Fruit fly (Drosophila melanogaster) whole organism, embryonic: ENCODE data around the gene CG12607.

ENCODE experiments used
- Atf-2 ChIP-seq: fragments of 200-800 bp; sonication (Bioruptor generic); optimal IDR thresholded peaks from 2 replicates; lab custom pipeline; 2016; ENCODE audit warnings: missing biosample characterization, missing genetic modification characterization
- Awh ChIP-seq: fragments of 200-800 bp; sonication (Bioruptor generic); IDR thresholded peaks from 2 replicates; pipeline ENCODE4, ENCODE4 v1.3.6; 2022; ENCODE audit warnings: missing biosample characterization, missing genetic modification characterization
- Blimp-1 ChIP-seq: fragments of 200-800 bp; sonication (Bioruptor generic); optimal IDR thresholded peaks from 3 replicates; lab custom pipeline; 2018; ENCODE audit warnings: missing biosample characterization, missing genetic modification characterization, mild to moderate bottlenecking, moderate library complexity, missing genetic modification reagents
- CG10209 ChIP-seq: fragments of 200-800 bp; sonication (Bioruptor generic); optimal IDR thresholded peaks from 3 replicates; lab custom pipeline; 2017; ENCODE audit warnings: missing biosample characterization, mild to moderate bottlenecking, missing genetic modification characterization, missing genetic modification reagents
- CG11560 ChIP-seq: fragments of 200-800 bp; sonication (Bioruptor generic); IDR thresholded peaks from 3 replicates; pipeline ENCODE4 v1.3.6; 2022; ENCODE audit warnings: missing biosample characterization, missing genetic modification characterization
- CG11695 ChIP-seq: fragments of 200-800 bp; sonication (Bioruptor generic); IDR thresholded peaks from 3 replicates; pipeline ENCODE4 v1.3.6; 2022; ENCODE audit warnings: missing biosample characterization, missing genetic modification characterization
- CG12155 ChIP-seq: fragments of 200-800 bp; sonication (Bioruptor generic); optimal IDR thresholded peaks from 3 replicates; lab custom pipeline; 2016; ENCODE audit warnings: missing biosample characterization, missing genetic modification characterization
- CG12659 ChIP-seq: fragments of 200-800 bp; sonication (Bioruptor generic); optimal IDR thresholded peaks from 3 replicates; lab custom pipeline; 2017; ENCODE audit warnings: mild to moderate bottlenecking, missing biosample characterization, missing genetic modification reagents, missing genetic modification characterization
- CG13296 ChIP-seq: fragments of 200-800 bp; sonication (Bioruptor generic); optimal IDR thresholded peaks from 3 replicates; lab custom pipeline; 2018; ENCODE audit warnings: missing biosample characterization, mild to moderate bottlenecking, missing genetic modification characterization
- CG14860 ChIP-seq: fragments of 200-800 bp; sonication (Bioruptor generic); IDR thresholded peaks from 3 replicates; pipeline ENCODE4 v1.3.6; 2022; ENCODE audit warnings: missing biosample characterization, missing genetic modification characterization; ENCODE audit not compliant: partially characterized antibody
- CG17359 ChIP-seq: fragments of 200-800 bp; sonication (Bioruptor generic); optimal IDR thresholded peaks from 3 replicates; lab custom pipeline; 2018; ENCODE audit warnings: missing biosample characterization, mild to moderate bottlenecking, missing genetic modification characterization, moderate library complexity
- CG17612 ChIP-seq: fragments of 200-800 bp; sonication (Bioruptor generic); IDR thresholded peaks from 2 replicates; pipeline ENCODE4 v1.3.6; 2022; ENCODE audit warnings: missing biosample characterization, missing genetic modification characterization
- CG2678 ChIP-seq: fragments of 200-800 bp; sonication (Bioruptor generic); optimal IDR thresholded peaks from 3 replicates; lab custom pipeline; 2019; ENCODE audit warnings: missing biosample characterization, mild to moderate bottlenecking, missing genetic modification characterization, moderate library complexity
- CG30020 ChIP-seq: fragments of 200-800 bp; optimal IDR thresholded peaks from 2 replicates; lab custom pipeline; 2019; ENCODE audit warnings: missing biosample characterization, mild to moderate bottlenecking, missing genetic modification characterization, moderate library complexity
- CG3163 ChIP-seq: fragments of 200-800 bp; sonication (Bioruptor generic); optimal IDR thresholded peaks from 3 replicates; lab custom pipeline; 2016; ENCODE audit warnings: missing biosample characterization, missing genetic modification characterization
- CG6175 ChIP-seq: fragments of 200-800 bp; sonication (Bioruptor generic); IDR thresholded peaks from 3 replicates; pipeline ENCODE4 v1.3.6; 2022; ENCODE audit warnings: missing biosample characterization, missing genetic modification characterization
- CG7786 ChIP-seq: fragments of 200-800 bp; sonication (Bioruptor generic); optimal IDR thresholded peaks from 2 replicates; lab custom pipeline; 2016; ENCODE audit warnings: missing biosample characterization, missing genetic modification characterization
- CG9609 ChIP-seq: fragments of 200-800 bp; sonication (Bioruptor generic); optimal IDR thresholded peaks from 3 replicates; lab custom pipeline; 2016; ENCODE audit warnings: missing biosample characterization, missing genetic modification characterization
- CG9727 ChIP-seq: fragments of 200-800 bp; sonication (Bioruptor generic); optimal IDR thresholded peaks from 3 replicates; lab custom pipeline; 2017; ENCODE audit warnings: missing biosample characterization, mild to moderate bottlenecking, missing genetic modification characterization
- Dad ChIP-seq: fragments of 200-800 bp; sonication (Bioruptor generic); optimal IDR thresholded peaks from 3 replicates; lab custom pipeline; 2016; ENCODE audit warnings: missing biosample characterization, missing genetic modification characterization
- Dfd ChIP-seq, 2 experiments: fragments of >200 bp; optimal IDR thresholded peaks; 2 replicates each; lab custom pipeline; 2017; ENCODE audit warnings: missing biosample characterization in 2 of 2, missing genetic modification characterization in 2 of 2
- Drgx ChIP-seq: fragments of 200-800 bp; sonication (Bioruptor generic); IDR thresholded peaks from 2 replicates; pipeline ENCODE4 v1.3.6; 2022; ENCODE audit warnings: missing biosample characterization, missing genetic modification characterization
- Fer3 ChIP-seq: fragments of 200-800 bp; sonication (Bioruptor generic); optimal IDR thresholded peaks from 2 replicates; lab custom pipeline; 2018; ENCODE audit warnings: missing biosample characterization, mild to moderate bottlenecking, missing genetic modification characterization, moderate library complexity
- HLH54F ChIP-seq: fragments of 200-800 bp; sonication (Bioruptor generic); optimal IDR thresholded peaks from 3 replicates; lab custom pipeline; 2016; ENCODE audit warnings: missing biosample characterization, missing genetic modification characterization
- Oaz ChIP-seq: fragments of 200-800 bp; sonication (Bioruptor generic); IDR thresholded peaks from 2 replicates; pipeline ENCODE4 v1.3.6; 2022; ENCODE audit warnings: missing biosample characterization, missing genetic modification characterization
- Optix ChIP-seq: fragments of 200-800 bp; sonication (Bioruptor generic); IDR thresholded peaks from 3 replicates; pipeline ENCODE4 v1.3.6; 2022; ENCODE audit warnings: missing biosample characterization, missing genetic modification characterization
- Rfx ChIP-seq: fragments of 200-800 bp; sonication (Bioruptor generic); IDR thresholded peaks from 2 replicates; pipeline ENCODE4 v1.3.6; 2022; ENCODE audit warnings: missing biosample characterization, missing genetic modification characterization
- Scr ChIP-seq: fragments of 200-800 bp; sonication (Bioruptor generic); IDR thresholded peaks from 2 replicates; pipeline ENCODE4 v1.3.6; 2022; ENCODE audit warnings: missing biosample characterization, missing genetic modification characterization; ENCODE audit not compliant: partially characterized antibody
- caup ChIP-seq: fragments of 200-800 bp; sonication (Bioruptor generic); optimal IDR thresholded peaks from 3 replicates; lab custom pipeline; 2017; ENCODE audit warnings: missing biosample characterization, mild to moderate bottlenecking, missing genetic modification characterization, moderate library complexity; ENCODE audit not compliant: severe bottlenecking
- dmrt99B ChIP-seq: fragments of 200-800 bp; sonication (Bioruptor generic); optimal IDR thresholded peaks from 2 replicates; lab custom pipeline; 2018; ENCODE audit warnings: missing biosample characterization, mild to moderate bottlenecking, missing genetic modification characterization, moderate library complexity
- eve ChIP-seq, 2 experiments: fragments of >200 bp; optimal IDR thresholded peaks; 2 replicates each; lab custom pipeline; 2017; ENCODE audit warnings: missing biosample characterization in 2 of 2, missing genetic modification characterization in 2 of 2
- ftz-f1 ChIP-seq: fragments of 200-800 bp; sonication (Bioruptor generic); optimal IDR thresholded peaks from 2 replicates; lab custom pipeline; 2016; ENCODE audit warnings: missing biosample characterization, missing genetic modification characterization
- gce ChIP-seq: fragments of 200-800 bp; sonication (Bioruptor generic); IDR thresholded peaks from 3 replicates; pipeline ENCODE4 v1.3.6; 2022; ENCODE audit warnings: missing biosample characterization, missing genetic modification characterization
- gcm ChIP-seq: fragments of 200-800 bp; sonication (Bioruptor generic); optimal IDR thresholded peaks from 2 replicates; lab custom pipeline; 2019; ENCODE audit warnings: missing biosample characterization, mild to moderate bottlenecking, missing genetic modification characterization, moderate library complexity
- h ChIP-seq: fragments of >200 bp; optimal IDR thresholded peaks from 2 replicates; lab custom pipeline; 2017
- klu ChIP-seq: fragments of 200-800 bp; sonication (Bioruptor generic); IDR thresholded peaks from 2 replicates; pipeline ENCODE4 v1.3.6; 2022; ENCODE audit warnings: missing biosample characterization, missing genetic modification characterization
- lilli ChIP-seq: fragments of 200-800 bp; sonication (Bioruptor generic); optimal IDR thresholded peaks from 3 replicates; lab custom pipeline; 2016; ENCODE audit warnings: missing biosample characterization, missing genetic modification characterization
- maf-S ChIP-seq: fragments of 200-800 bp; sonication (Bioruptor generic); optimal IDR thresholded peaks from 2 replicates; lab custom pipeline; 2016; ENCODE audit warnings: missing biosample characterization, missing genetic modification characterization
- mam ChIP-seq: fragments of 200-800 bp; sonication (Bioruptor generic); optimal IDR thresholded peaks from 3 replicates; lab custom pipeline; 2016; ENCODE audit warnings: missing biosample characterization, missing genetic modification characterization
- nau ChIP-seq: fragments of 200-800 bp; sonication (Bioruptor generic); optimal IDR thresholded peaks from 3 replicates; lab custom pipeline; 2017; ENCODE audit warnings: missing biosample characterization, mild to moderate bottlenecking, missing genetic modification characterization, missing genetic modification reagents
- otp ChIP-seq: fragments of 200-800 bp; sonication (Bioruptor generic); IDR thresholded peaks from 3 replicates; pipeline ENCODE4, ENCODE4 v1.3.6; 2022; ENCODE audit warnings: missing biosample characterization, missing genetic modification characterization
- pnt ChIP-seq: fragments of 200-800 bp; sonication (Bioruptor generic); optimal IDR thresholded peaks from 3 replicates; lab custom pipeline; 2016; ENCODE audit warnings: missing biosample characterization, missing genetic modification characterization
- sens ChIP-seq: fragments of 200-800 bp; sonication (Bioruptor generic); peaks from one replicate; lab custom pipeline; 2016; ENCODE audit warnings: missing biosample characterization, missing genetic modification characterization
- shn ChIP-seq: fragments of 200-800 bp; sonication (Bioruptor generic); optimal IDR thresholded peaks from 3 replicates; lab custom pipeline; 2016; ENCODE audit warnings: missing biosample characterization, missing genetic modification characterization
- slou ChIP-seq: fragments of 200-800 bp; sonication (Bioruptor generic); optimal IDR thresholded peaks from 3 replicates; lab custom pipeline; 2016; ENCODE audit warnings: missing biosample characterization, missing genetic modification characterization
- sna ChIP-seq: fragments of 200-800 bp; sonication (Bioruptor generic); IDR thresholded peaks from 2 replicates; pipeline ENCODE4 v1.3.6; 2022; ENCODE audit warnings: missing biosample characterization, missing genetic modification characterization; ENCODE audit not compliant: partially characterized antibody
- sob ChIP-seq: fragments of 200-800 bp; sonication (Bioruptor generic); IDR thresholded peaks from 2 replicates; pipeline ENCODE4 v1.3.6; 2022; ENCODE audit warnings: missing biosample characterization, missing genetic modification characterization
- tap ChIP-seq: fragments of 200-800 bp; optimal IDR thresholded peaks from 3 replicates; lab custom pipeline; 2019; ENCODE audit warnings: missing biosample characterization, mild to moderate bottlenecking, missing genetic modification characterization, moderate library complexity
- tgo ChIP-seq: fragments of 200-800 bp; sonication (Bioruptor generic); IDR thresholded peaks from 3 replicates; pipeline ENCODE4 v1.3.6; 2022; ENCODE audit warnings: missing biosample characterization, missing genetic modification characterization
- usp ChIP-seq: fragments of >200 bp; optimal IDR thresholded peaks from 2 replicates; lab custom pipeline; 2017; ENCODE audit warnings: missing biosample characterization, missing genetic modification characterization
- wdn ChIP-seq: fragments of 200-800 bp; sonication (Bioruptor generic); IDR thresholded peaks from 2 replicates; pipeline ENCODE4 v1.3.6; 2022; ENCODE audit warnings: missing biosample characterization, missing genetic modification characterization

CG12607 gene

DNA sequence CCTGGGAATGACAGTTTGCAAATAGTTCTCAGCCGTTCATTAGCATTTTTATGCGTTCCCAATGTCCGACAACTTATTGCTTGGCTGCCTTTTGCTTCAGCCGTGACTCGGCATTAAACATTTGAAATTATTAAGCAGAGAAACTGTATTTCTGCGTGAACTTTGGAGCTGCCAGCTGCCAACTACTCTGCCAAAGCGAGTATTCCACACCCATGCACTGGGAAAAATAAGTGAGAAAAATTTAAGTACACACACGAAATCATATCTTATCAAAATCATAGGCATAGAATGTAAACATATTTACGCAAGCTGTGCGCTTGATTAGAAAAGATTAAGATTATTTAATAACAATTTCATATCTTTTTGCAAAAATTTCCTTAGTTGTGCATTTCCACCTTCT lies 33.4 kb upstream of the CG12607 start (continued):
- TF ChIP-seq Scr (GFP tag; lab: Robert Waterston, UW) (no peak), Fer3 (peak; percentile 19), usp (no peak), CG30020 (tag; lab: Kevin White, UChicago) (no peak), CG9609 (GFP tag; lab: Kevin White, UChicago) (peak; percentile 31), lilli (peak; percentile 45), CG14860 (GFP tag; lab: Robert Waterston, UW) (no peak), nau (GFP tag; lab: Kevin White, UChicago) (peak; percentile 27), CG17359 (tag; lab: Kevin White, UChicago) (peak; percentile 26), CG7786 (GFP tag; lab: Kevin White, UChicago) (peak; percentile 22), mam (peak; percentile 60), klu (GFP tag; lab: Robert Waterston, UW) (peak; percentile 50; the same call in 1 of the 2 replicates), Atf-2 (GFP tag; lab: Kevin White, UChicago) (peak; percentile 24), sens (peak; percentile 80), shn (GFP tag; lab: Kevin White, UChicago) (peak; percentile 17), h (no peak), tgo (GFP tag; lab: Robert Waterston, UW) (peak; percentile 75; the same call in 2 of the 3 replicates), sob (GFP tag; lab: Robert Waterston, UW) (peak; percentile 65; the same call in 1 of the 2 replicates), CG10209 (no peak), slou (GFP tag; lab: Kevin White, UChicago) (peak; percentile 20), ftz-f1 (GFP tag; lab: Kevin White, UChicago) (no peak), pnt (GFP tag; lab: Kevin White, UChicago) (peak; percentile 22), gcm (GFP tag; lab: Kevin White, UChicago) (no peak), CG11560 (peak; percentile 56; the same call in 1 of the 3 replicates), CG12659 (GFP tag; lab: Kevin White, UChicago) (peak; percentile 4), sna (no peak), Dad (GFP tag; lab: Kevin White, UChicago) (peak; percentile 19), gce (GFP tag; lab: Robert Waterston, UW) (peak; percentile 39; the same call in 1 of the 3 replicates), CG12155 (GFP tag; lab: Kevin White, UChicago) (peak; percentile 31), CG11695 (GFP tag; lab: Robert Waterston, UW) (peak; percentile 29; the same call in 2 of the 3 replicates), tap (tag; lab: Kevin White, UChicago) (peak; percentile 10), CG13296 (no peak), CG9727 (GFP tag; lab: Kevin White, UChicago) (peak; percentile 27), caup (peak; percentile 37), wdn (GFP tag; lab: Robert Waterston, UW) (peak; percentile 59), dmrt99B (peak; percentile 35), Blimp-1 (GFP tag; lab: Kevin White, UChicago) (no peak), Rfx (peak; percentile 84), Awh (0 out of 2 replicates have a peak, but pooled peaks have one; percentile 51), otp (peak; percentile 72; the same call in 2 of the 3 replicates), CG3163 (GFP tag; lab: Kevin White, UChicago) (no peak), Drgx (GFP tag; lab: Robert Waterston, UW) (peak; percentile 54), CG2678 (peak; percentile 39), CG6175 (GFP tag; lab: Robert Waterston, UW) (peak; percentile 72; the same call in 1 of the 3 replicates), Dfd (GFP tag; optimal IDR thresholded peaks at IDR 0.05; lab: Kevin White, UChicago) (no peak), Oaz (GFP tag; lab: Robert Waterston, UW) (peak; percentile 40; the same call in 1 of the 2 replicates), CG17612 (GFP tag; lab: Robert Waterston, UW) (peak; percentile 64; the same call in 1 of the 2 replicates), HLH54F (peak; percentile 23), maf-S (GFP tag; lab: Kevin White, UChicago) (peak; percentile 3), Optix (GFP tag; lab: Robert Waterston, UW) (peak; percentile 61; the same call in 2 of the 3 replicates), eve (GFP tag; optimal IDR thresholded peaks at IDR 0.05; lab: Kevin White, UChicago) (peak in 1 of 2 experiments; percentile 26)
